Worm (Caenorhabditis elegans) whole organism, L2 larva: Measurements from ENCODE around the gene kin-19.
A peak's percentile ranks its signal among the peaks of the same experiment; 100 is the strongest.

Experiments used
- F13H6.1 ChIP-seq: sonication (generic microtip); optimal IDR thresholded peaks from 2 replicates; lab custom pipeline; 2016; ENCODE audit warnings: missing genetic modification characterization, missing compliant biosample characterization
- R02D3.7 ChIP-seq: fragments of 150-350 bp; optimal IDR thresholded peaks from 2 replicates; lab custom pipeline; 2014; ENCODE audit warnings: missing biosample characterization, missing genetic modification characterization
- Y55F3AM.14 ChIP-seq: fragments of 200-800 bp; sonication (Bioruptor generic); optimal IDR thresholded peaks from 2 replicates; lab custom pipeline; 2018; ENCODE audit warnings: mild to moderate bottlenecking, missing genetic modification characterization, missing compliant biosample characterization
- ZK546.5 ChIP-seq: sonication (generic microtip); optimal IDR thresholded peaks from 2 replicates; lab custom pipeline; 2017; ENCODE audit warnings: missing biosample characterization, missing genetic modification characterization
- alr-1 ChIP-seq: fragments of 150-350 bp; optimal IDR thresholded peaks from 2 replicates; lab custom pipeline; 2014; ENCODE audit warnings: missing biosample characterization, missing genetic modification characterization
- aly-2 ChIP-seq: fragments of 150-350 bp; optimal IDR thresholded peaks from 2 replicates; lab custom pipeline; 2014; ENCODE audit warnings: missing biosample characterization, missing genetic modification characterization
- ama-1 ChIP-seq: fragments of 150-350 bp; optimal IDR thresholded peaks from 2 replicates; lab custom pipeline; 2018; ENCODE audit warnings: inconsistent platforms
- blmp-1 ChIP-seq: sonication (generic microtip); optimal IDR thresholded peaks from 2 replicates; lab custom pipeline; 2017; ENCODE audit warnings: missing genetic modification characterization, mild to moderate bottlenecking, missing compliant biosample characterization, antibody characterized with exemption, moderate library complexity; ENCODE audit not compliant: insufficient read depth
- ceh-16 ChIP-seq: fragments of 150-350 bp; optimal IDR thresholded peaks from 2 replicates; lab custom pipeline; 2014; ENCODE audit warnings: missing biosample characterization, missing genetic modification characterization
- ceh-82 ChIP-seq: fragments of 150-350 bp; optimal IDR thresholded peaks from 2 replicates; lab custom pipeline; 2014; ENCODE audit warnings: missing biosample characterization, missing genetic modification characterization
- crh-2 ChIP-seq: sonication (generic microtip); optimal IDR thresholded peaks from 2 replicates; lab custom pipeline; 2017; ENCODE audit warnings: missing biosample characterization, missing genetic modification characterization
- dmd-4 ChIP-seq: sonication (generic microtip); optimal IDR thresholded peaks from 2 replicates; lab custom pipeline; 2017; ENCODE audit warnings: missing biosample characterization, missing genetic modification characterization
- egl-27 ChIP-seq: sonication (generic microtip); optimal IDR thresholded peaks from 3 replicates; lab custom pipeline; 2017; ENCODE audit warnings: missing biosample characterization, missing genetic modification reagents, missing genetic modification characterization
- elt-1 ChIP-seq: fragments of 150-350 bp; optimal IDR thresholded peaks from 2 replicates; lab custom pipeline; 2014; ENCODE audit warnings: missing biosample characterization, missing genetic modification characterization
- elt-3 ChIP-seq: sonication (generic microtip); optimal IDR thresholded peaks from 2 replicates; lab custom pipeline; 2017; ENCODE audit warnings: missing biosample characterization, missing genetic modification characterization
- gmeb-1 ChIP-seq: fragments of 150-350 bp; optimal IDR thresholded peaks from 2 replicates; lab custom pipeline; 2014; ENCODE audit warnings: missing biosample characterization, missing genetic modification characterization
- lin-11 ChIP-seq: fragments of 150-350 bp; sonication (generic microtip); optimal IDR thresholded peaks from 2 replicates; lab custom pipeline; 2014; ENCODE audit warnings: missing biosample characterization, missing genetic modification characterization, inconsistent platforms, mixed read lengths
- lin-13 ChIP-seq: fragments of 150-350 bp; optimal IDR thresholded peaks from 2 replicates; lab custom pipeline; 2014; ENCODE audit warnings: missing biosample characterization, missing genetic modification reagents, missing genetic modification characterization
- lin-39 ChIP-seq: fragments of 150-350 bp; optimal IDR thresholded peaks from 2 replicates; lab custom pipeline; 2014; ENCODE audit warnings: missing biosample characterization, missing genetic modification reagents, missing genetic modification characterization
- lsy-2 ChIP-seq, 2 experiments: fragments of 150-350 bp in 1 of 2; sonication (generic microtip) in 1 of 2; optimal IDR thresholded peaks; 2 replicates each; lab custom pipeline; 2014 to 2017; ENCODE audit warnings: missing biosample characterization in 2 of 2, missing genetic modification characterization in 2 of 2
- mab-5 ChIP-seq: fragments of 150-350 bp; optimal IDR thresholded peaks from 2 replicates; lab custom pipeline; 2014; ENCODE audit warnings: missing biosample characterization, missing genetic modification characterization
- mbf-1 ChIP-seq: sonication (generic microtip); optimal IDR thresholded peaks from 2 replicates; lab custom pipeline; 2017; ENCODE audit warnings: missing biosample characterization, missing genetic modification characterization
- mdl-1 ChIP-seq, 2 experiments: fragments of 150-350 bp in 1 of 2; sonication (generic microtip) in 1 of 2; optimal IDR thresholded peaks; 2 replicates each; lab custom pipeline; 2017; ENCODE audit warnings: missing biosample characterization in 2 of 2, missing genetic modification characterization in 2 of 2
- nhr-11 ChIP-seq: fragments of 150-350 bp; optimal IDR thresholded peaks from 2 replicates; lab custom pipeline; 2014; ENCODE audit warnings: missing biosample characterization, missing genetic modification characterization
- nhr-12 ChIP-seq: fragments of 150-350 bp; optimal IDR thresholded peaks from 2 replicates; lab custom pipeline; 2014; ENCODE audit warnings: missing biosample characterization, missing genetic modification characterization
- nhr-129 ChIP-seq: fragments of 150-350 bp; optimal IDR thresholded peaks from 2 replicates; lab custom pipeline; 2014; ENCODE audit warnings: missing biosample characterization, missing genetic modification characterization
- nhr-21 ChIP-seq: fragments of 150-350 bp; optimal IDR thresholded peaks from 2 replicates; lab custom pipeline; 2014; ENCODE audit warnings: missing biosample characterization, missing genetic modification characterization
- nhr-23 ChIP-seq: fragments of 150-350 bp; optimal IDR thresholded peaks from 2 replicates; lab custom pipeline; 2014; ENCODE audit warnings: missing biosample characterization, missing genetic modification reagents, missing genetic modification characterization
- nhr-237 ChIP-seq: fragments of 150-350 bp; optimal IDR thresholded peaks from 2 replicates; lab custom pipeline; 2014; ENCODE audit warnings: missing biosample characterization, missing genetic modification characterization
- nhr-25 ChIP-seq: fragments of 150-350 bp; sonication (generic microtip); optimal IDR thresholded peaks from 3 replicates; lab custom pipeline; 2014; ENCODE audit warnings: missing biosample characterization, missing genetic modification characterization
- nhr-6 ChIP-seq: fragments of 150-350 bp; optimal IDR thresholded peaks from 2 replicates; lab custom pipeline; 2014; ENCODE audit warnings: missing biosample characterization, missing genetic modification characterization
- nhr-77 ChIP-seq: fragments of 150-350 bp; optimal IDR thresholded peaks from 2 replicates; lab custom pipeline; 2014; ENCODE audit warnings: missing biosample characterization, missing genetic modification characterization
- sem-4 ChIP-seq: fragments of 150-350 bp; optimal IDR thresholded peaks from 2 replicates; lab custom pipeline; 2014; ENCODE audit warnings: missing biosample characterization, missing genetic modification reagents, missing genetic modification characterization
- skn-1 ChIP-seq: sonication (generic microtip); optimal IDR thresholded peaks from 2 replicates; lab custom pipeline; 2017; ENCODE audit warnings: missing biosample characterization, missing genetic modification characterization
- sma-3 ChIP-seq: sonication (generic microtip); optimal IDR thresholded peaks from 2 replicates; lab custom pipeline; 2016; ENCODE audit warnings: missing genetic modification reagents, missing genetic modification characterization, missing compliant biosample characterization
- sma-9 ChIP-seq, 2 experiments: fragments of 150-350 bp in 1 of 2; sonication (generic microtip) in 1 of 2; optimal IDR thresholded peaks; 2 replicates each; lab custom pipeline; 2014 to 2016; ENCODE audit warnings: missing genetic modification characterization in 2 of 2, mild to moderate bottlenecking in 1 of 2, missing biosample characterization in 1 of 2, missing compliant biosample characterization in 1 of 2, missing genetic modification reagents in 1 of 2, moderate library complexity in 1 of 2
- snpc-4 ChIP-seq: fragments of 150-350 bp; optimal IDR thresholded peaks from 2 replicates; lab custom pipeline; 2014; ENCODE audit warnings: missing biosample characterization, missing genetic modification characterization
- unc-39 ChIP-seq: fragments of 150-350 bp; optimal IDR thresholded peaks from 2 replicates; lab custom pipeline; 2014; ENCODE audit warnings: missing biosample characterization, missing genetic modification characterization
- unc-55 ChIP-seq: fragments of 150-350 bp; sonication (generic microtip); optimal IDR thresholded peaks from 3 replicates; lab custom pipeline; 2014; ENCODE audit warnings: missing biosample characterization, missing genetic modification reagents, missing genetic modification characterization
- unc-62 ChIP-seq: fragments of 150-350 bp; optimal IDR thresholded peaks from 2 replicates; lab custom pipeline; 2014; ENCODE audit warnings: missing biosample characterization, missing genetic modification reagents, missing genetic modification characterization
- zag-1 ChIP-seq: fragments of 150-350 bp; optimal IDR thresholded peaks from 2 replicates; lab custom pipeline; 2014; ENCODE audit warnings: missing biosample characterization, missing genetic modification characterization
- ztf-1 ChIP-seq: fragments of 200-800 bp; sonication (Bioruptor generic); conservative IDR thresholded peaks from 2 replicates; pipeline ENCODE4 v1.3.6; 2022; ENCODE audit warnings: missing genetic modification characterization, missing compliant biosample characterization
- ztf-11 ChIP-seq: sonication (generic microtip); optimal IDR thresholded peaks from 2 replicates; lab custom pipeline; 2017; ENCODE audit warnings: missing biosample characterization, missing genetic modification characterization
- ztf-4 ChIP-seq: fragments of 150-350 bp; optimal IDR thresholded peaks from 2 replicates; lab custom pipeline; 2014; ENCODE audit warnings: missing biosample characterization, missing genetic modification characterization

Gene kin-19

DNA sequence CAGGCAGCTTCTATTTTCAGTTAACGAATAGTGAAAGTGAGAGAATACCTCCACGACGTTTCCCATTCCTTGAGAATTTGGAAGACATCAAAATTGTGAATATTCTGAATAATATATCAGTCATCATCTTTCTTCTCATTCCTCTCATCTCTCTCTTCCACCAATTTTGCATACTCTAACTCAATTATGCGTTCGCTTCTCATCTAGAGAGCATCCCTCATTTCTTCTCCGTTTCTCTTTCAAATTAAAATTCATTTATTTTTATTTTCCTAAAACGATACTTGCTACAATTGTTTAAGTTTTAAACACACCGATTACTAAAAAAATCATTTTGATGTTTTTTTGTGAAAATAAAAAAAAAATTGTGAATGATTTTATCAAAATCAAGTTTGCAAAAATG, 16.7 kb upstream of the kin-19 start:
- TF ChIP-seq snpc-4 (tag; lab: Kevin White, UChicago) = no peak

DNA sequence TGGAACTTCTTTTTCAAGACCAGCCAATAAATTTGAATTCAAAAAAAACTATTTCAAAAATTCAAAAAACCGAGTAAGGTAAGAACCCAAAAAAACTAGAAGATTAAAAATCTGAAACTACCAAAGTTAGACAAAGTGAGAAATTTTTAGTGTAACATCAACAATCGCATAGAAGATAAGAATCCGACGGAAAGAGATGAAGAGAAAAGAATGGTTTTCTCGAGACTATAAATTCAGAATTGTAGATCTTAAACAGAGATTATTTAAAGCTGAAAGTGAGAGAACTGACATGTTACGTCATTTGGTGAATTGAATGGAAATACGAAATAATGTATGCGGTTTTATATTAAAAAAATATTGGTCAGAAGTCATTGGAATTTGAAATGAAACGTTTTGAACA, 15.6 kb upstream of the kin-19 start:
- TF ChIP-seq mab-5 (tag; lab: Kevin White, UChicago) = no peak
- TF ChIP-seq ceh-82 (tag; lab: Kevin White, UChicago) = no peak
- TF ChIP-seq nhr-11 (tag; lab: Kevin White, UChicago) = no peak
- TF ChIP-seq nhr-25 = no peak
- TF ChIP-seq ztf-4 (tag; lab: Kevin White, UChicago) = no peak
- TF ChIP-seq nhr-237 = no peak
- TF ChIP-seq nhr-129 (tag; lab: Kevin White, UChicago) = no peak
- no peak for TF ChIP-seq unc-39 (tag; lab: Kevin White, UChicago)
- no peak for TF ChIP-seq nhr-77
- TF ChIP-seq lin-39 (tag; lab: Kevin White, UChicago) = no peak
- TF ChIP-seq elt-1 (tag; lab: Kevin White, UChicago) = no peak
- TF ChIP-seq aly-2 (tag; lab: Kevin White, UChicago) = no peak
- TF ChIP-seq dmd-4 (tag; lab: Kevin White, UChicago) = no peak
- no peak for TF ChIP-seq lin-13
- no peak for TF ChIP-seq F13H6.1 (tag; lab: Kevin White, UChicago)
- no peak for TF ChIP-seq lin-11 (tag; lab: Kevin White, UChicago)
- TF ChIP-seq alr-1 (tag; lab: Kevin White, UChicago) = no peak
- no peak for TF ChIP-seq skn-1 (tag; lab: Kevin White, UChicago)
- TF ChIP-seq, all 48 proteins: peak for 0

DNA sequence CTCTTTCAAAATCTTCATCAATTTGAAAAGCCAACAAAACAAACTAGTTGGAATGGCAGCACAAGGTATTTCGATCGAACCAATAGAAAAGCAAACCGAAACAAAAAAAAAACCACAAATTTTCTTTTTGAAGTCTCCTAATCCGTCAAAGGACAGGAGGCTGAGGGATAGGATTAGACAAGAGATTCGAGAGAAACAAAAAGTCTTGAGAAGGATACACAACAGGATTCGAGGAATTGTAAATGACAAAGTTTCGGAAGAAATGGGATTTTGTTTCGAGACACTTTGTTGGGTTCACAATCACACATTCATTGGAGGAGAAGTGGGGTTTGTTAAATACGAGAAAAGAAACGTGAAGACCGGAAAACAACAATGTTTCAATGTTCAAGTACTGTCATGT, 14.6 kb upstream of the kin-19 start:
- TF ChIP-seq sma-9 (GFP tag; optimal IDR thresholded peaks at IDR 0.05; lab: Kevin White, UChicago) = peak; percentile 14
- no peak for TF ChIP-seq sma-9 (tag; optimal IDR thresholded peaks at IDR 0.05; lab: Kevin White, UChicago)
- TF ChIP-seq nhr-21 (tag; lab: Kevin White, UChicago) = no peak
- no peak for TF ChIP-seq nhr-12
- no peak for TF ChIP-seq dmd-4 (tag; lab: Kevin White, UChicago)
- peak; percentile 10 for TF ChIP-seq sma-3

DNA sequence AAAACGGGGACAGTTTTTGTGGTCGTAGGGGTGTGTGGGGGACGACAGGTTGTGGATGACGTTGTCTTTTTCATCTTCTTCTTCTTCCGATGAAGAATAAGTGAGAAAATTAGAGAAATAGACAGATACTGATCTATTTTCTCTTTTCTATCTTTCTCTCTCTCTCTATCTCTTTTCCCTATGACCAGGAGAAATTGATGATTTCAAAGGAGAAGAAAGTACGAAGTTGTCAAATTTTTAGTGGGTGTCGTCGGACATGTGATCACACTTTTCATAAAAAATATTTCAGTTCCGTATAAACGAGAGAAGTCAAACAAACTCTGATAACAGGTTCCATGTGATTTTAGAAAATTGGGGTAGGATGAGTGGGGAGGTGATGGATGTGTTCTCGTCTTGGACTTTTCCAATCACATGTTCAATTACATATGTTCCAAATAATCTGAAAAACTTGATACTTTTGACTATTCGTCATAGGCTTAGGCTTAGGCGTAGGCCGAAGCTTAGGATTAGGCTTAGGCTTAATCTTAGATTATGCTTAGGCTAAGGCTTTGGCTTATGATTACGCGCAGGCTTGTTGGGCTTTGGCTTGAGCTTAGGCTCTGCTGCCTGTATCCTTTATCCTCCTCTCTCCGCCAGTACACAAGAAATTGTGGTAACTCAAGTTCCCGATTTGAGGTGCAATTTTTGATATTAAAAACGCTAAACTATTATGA, 13.6 kb upstream of the kin-19 start:
- TF ChIP-seq ceh-16 (peak; percentile 38), R02D3.7 (tag; lab: Kevin White, UChicago) (no peak), elt-3 (tag; lab: Kevin White, UChicago) (no peak), egl-27 (peak; percentile 79), lin-11 (tag; lab: Kevin White, UChicago) (no peak), unc-55 (GFP tag; lab: Kevin White, UChicago) (no peak), lsy-2 (tag; optimal IDR thresholded peaks at IDR 0.05; lab: Kevin White, UChicago) (peak in 1 of 2 experiments; percentile 74), sma-9 (GFP tag; optimal IDR thresholded peaks at IDR 0.05; lab: Kevin White, UChicago) (peak; percentile 79), sma-9 (tag; optimal IDR thresholded peaks at IDR 0.05; lab: Kevin White, UChicago) (peak; percentile 37), aly-2 (tag; lab: Kevin White, UChicago) (no peak), ceh-82 (tag; lab: Kevin White, UChicago) (no peak), ama-1 (lab: Kevin White, UChicago) (no peak), alr-1 (tag; lab: Kevin White, UChicago) (no peak), crh-2 (tag; lab: Kevin White, UChicago) (peak; percentile 45), skn-1 (tag; lab: Kevin White, UChicago) (no peak), nhr-77 (no peak), snpc-4 (tag; lab: Kevin White, UChicago) (no peak), unc-62 (no peak), nhr-129 (tag; lab: Kevin White, UChicago) (peak; percentile 78), nhr-12 (no peak), sma-3 (peak; percentile 85), ztf-1 (GFP tag; lab: Robert Waterston, UW) (no peak), mab-5 (tag; lab: Kevin White, UChicago) (no peak), gmeb-1 (tag; lab: Kevin White, UChicago) (peak; percentile 46), nhr-237 (no peak), nhr-23 (tag; lab: Kevin White, UChicago) (no peak), unc-39 (tag; lab: Kevin White, UChicago) (no peak), sem-4 (peak; percentile 67), mdl-1 (tag; optimal IDR thresholded peaks at IDR 0.05; lab: Kevin White, UChicago) (peak in 1 of 2 experiments; percentile 55), mbf-1 (tag; lab: Kevin White, UChicago) (no peak), dmd-4 (tag; lab: Kevin White, UChicago) (no peak), lin-13 (peak; percentile 60), F13H6.1 (tag; lab: Kevin White, UChicago) (peak; percentile 26), zag-1 (tag; lab: Kevin White, UChicago) (no peak), ztf-11 (tag; lab: Kevin White, UChicago) (no peak), nhr-6 (tag; lab: Kevin White, UChicago) (peak; percentile 23), ztf-4 (tag; lab: Kevin White, UChicago) (peak; percentile 86), ZK546.5 (tag; lab: Kevin White, UChicago) (no peak), elt-1 (tag; lab: Kevin White, UChicago) (no peak), blmp-1 (peak; percentile 94), Y55F3AM.14 (GFP tag; lab: Kevin White, UChicago) (no peak)
